Fruit fly (Drosophila melanogaster) whole organism, wandering third instar larva: Measurements from ENCODE around the gene CG11563.

ENCODE experiments used
- Abd-B ChIP-seq: fragments of >200 bp; optimal IDR thresholded peaks from 2 replicates; lab custom pipeline; 2017; ENCODE audit warnings: missing biosample characterization, missing genetic modification characterization
- CG32264 ChIP-seq: fragments of 200-800 bp; sonication (Bioruptor generic); optimal IDR thresholded peaks from 2 replicates; lab custom pipeline; 2016; ENCODE audit warnings: missing biosample characterization, missing genetic modification characterization
- CG9705 ChIP-seq: fragments of 200-800 bp; sonication (Bioruptor generic); optimal IDR thresholded peaks from 2 replicates; lab custom pipeline; 2018; ENCODE audit warnings: missing biosample characterization, mild to moderate bottlenecking, missing genetic modification characterization
- CrebA ChIP-seq: fragments of 200-800 bp; sonication (Bioruptor generic); optimal IDR thresholded peaks from 2 replicates; lab custom pipeline; 2016; ENCODE audit warnings: missing biosample characterization, mild to moderate bottlenecking, missing genetic modification characterization, borderline replicate concordance
- Dfd ChIP-seq: fragments of >200 bp; optimal IDR thresholded peaks from 2 replicates; lab custom pipeline; 2017; ENCODE audit warnings: missing biosample characterization, missing genetic modification characterization
- Dif ChIP-seq: fragments of 200-275, 200-300 bp; sonication (Bioruptor generic); optimal IDR thresholded peaks from 2 replicates; lab custom pipeline; 2018; ENCODE audit warnings: missing biosample characterization, missing genetic modification characterization; ENCODE audit not compliant: partially characterized antibody
- GATAd ChIP-seq: sonication (Bioruptor generic); optimal IDR thresholded peaks from 2 replicates; lab custom pipeline; 2016; ENCODE audit warnings: missing biosample characterization, missing genetic modification characterization
- HLH106 ChIP-seq: fragments of 200-800 bp; optimal IDR thresholded peaks from 3 replicates; lab custom pipeline; 2019; ENCODE audit warnings: missing biosample characterization, mild to moderate bottlenecking, missing genetic modification characterization, moderate library complexity
- Hnf4 ChIP-seq: fragments of 200-800 bp; sonication (Bioruptor generic); optimal IDR thresholded peaks from 2 replicates; lab custom pipeline; 2016; ENCODE audit warnings: missing biosample characterization, mild to moderate bottlenecking, missing genetic modification characterization
- Hr78 ChIP-seq: fragments of >200 bp; optimal IDR thresholded peaks from 2 replicates; lab custom pipeline; 2017; ENCODE audit warnings: missing biosample characterization, missing genetic modification characterization
- Hr83 ChIP-seq: fragments of 200-300 bp; sonication (Bioruptor generic); optimal IDR thresholded peaks from 2 replicates; lab custom pipeline; 2016; ENCODE audit warnings: missing biosample characterization, mild to moderate bottlenecking, missing genetic modification characterization, moderate library complexity; ENCODE audit not compliant: poor library complexity, severe bottlenecking
- Jra ChIP-seq: sonication (Bioruptor generic); optimal IDR thresholded peaks from 2 replicates; lab custom pipeline; 2016; ENCODE audit warnings: missing biosample characterization, missing genetic modification characterization
- Mio ChIP-seq: sonication (Bioruptor generic); optimal IDR thresholded peaks from 2 replicates; lab custom pipeline; 2016; ENCODE audit warnings: missing biosample characterization, missing genetic modification characterization
- Myc ChIP-seq: fragments of >200 bp; optimal IDR thresholded peaks from 2 replicates; lab custom pipeline; 2017
- N ChIP-seq: fragments of >200 bp; optimal IDR thresholded peaks from 2 replicates; lab custom pipeline; 2018; ENCODE audit warnings: missing biosample characterization, missing external identifiers, missing genetic modification characterization
- OdsH ChIP-seq: fragments of 200-800 bp; sonication (Bioruptor generic); optimal IDR thresholded peaks from 2 replicates; lab custom pipeline; 2016; ENCODE audit warnings: missing biosample characterization, mild to moderate bottlenecking, missing genetic modification characterization
- Rel ChIP-seq, 2 experiments: fragments of 200-800 bp; sonication (Bioruptor generic) in 1 of 2; optimal IDR thresholded peaks; 2 replicates in 1 of 2; 3 replicates in 1 of 2; lab custom pipeline; 2016 to 2019; ENCODE audit warnings: mild to moderate bottlenecking in 2 of 2, missing biosample characterization in 2 of 2, missing genetic modification characterization in 2 of 2, moderate library complexity in 1 of 2
- Sp1 ChIP-seq: fragments of 200-800 bp; sonication (Bioruptor generic); optimal IDR thresholded peaks from 3 replicates; lab custom pipeline; 2019; ENCODE audit warnings: missing biosample characterization, mild to moderate bottlenecking, missing genetic modification characterization, moderate library complexity
- Vsx2 ChIP-seq: fragments of 200-300, 225-300 bp; sonication (Bioruptor generic); optimal IDR thresholded peaks from 2 replicates; lab custom pipeline; 2018; ENCODE audit warnings: missing biosample characterization, missing genetic modification characterization; ENCODE audit not compliant: partially characterized antibody
- br ChIP-seq: fragments of 200-800 bp; sonication (Bioruptor generic); optimal IDR thresholded peaks from 2 replicates; lab custom pipeline; 2016; ENCODE audit warnings: missing biosample characterization, missing genetic modification characterization
- brk ChIP-seq: fragments of 200-800 bp; sonication (Bioruptor generic); optimal IDR thresholded peaks from 2 replicates; lab custom pipeline; 2016; ENCODE audit warnings: missing biosample characterization, mild to moderate bottlenecking, missing genetic modification characterization
- dl ChIP-seq, 2 experiments: fragments of 175-275, 200-275 bp in 1 of 2; fragments of 200-275 bp in 1 of 2; sonication (Bioruptor generic); optimal IDR thresholded peaks; lab custom pipeline; 2018; ENCODE audit warnings: mild to moderate bottlenecking in 2 of 2, missing biosample characterization in 2 of 2, missing genetic modification characterization in 2 of 2, moderate library complexity in 2 of 2; ENCODE audit not compliant: partially characterized antibody in 2 of 2, insufficient read depth in 1 of 2
- dmrt93B ChIP-seq: fragments of 200-800 bp; sonication (Bioruptor generic); optimal IDR thresholded peaks from 2 replicates; lab custom pipeline; 2018; ENCODE audit warnings: missing biosample characterization, mild to moderate bottlenecking, missing genetic modification characterization
- dsf ChIP-seq: sonication (Bioruptor generic); optimal IDR thresholded peaks from 2 replicates; lab custom pipeline; 2016; ENCODE audit warnings: missing biosample characterization, missing genetic modification characterization, borderline replicate concordance
- ey ChIP-seq: fragments of 200-800 bp; sonication (Bioruptor generic); optimal IDR thresholded peaks from 2 replicates; lab custom pipeline; 2016; ENCODE audit warnings: missing biosample characterization, missing genetic modification characterization
- foxo ChIP-seq, 2 experiments: fragments of 200-800 bp; sonication (Bioruptor generic); optimal IDR thresholded peaks; 2 replicates in 1 of 2; 3 replicates in 1 of 2; lab custom pipeline; 2016 to 2017; ENCODE audit warnings: missing biosample characterization in 2 of 2, missing genetic modification characterization in 2 of 2
- fru ChIP-seq: fragments of 200-800 bp; sonication (Bioruptor generic); optimal IDR thresholded peaks from 3 replicates; lab custom pipeline; 2016; ENCODE audit warnings: missing biosample characterization, mild to moderate bottlenecking, missing genetic modification characterization
- h ChIP-seq: fragments of 200-800 bp; sonication (Bioruptor generic); optimal IDR thresholded peaks from 3 replicates; lab custom pipeline; 2016; ENCODE audit warnings: missing biosample characterization, mild to moderate bottlenecking, missing genetic modification characterization
- jim ChIP-seq: fragments of 175-275, 200-325 bp; sonication (Bioruptor generic); optimal IDR thresholded peaks from 2 replicates; lab custom pipeline; 2016; ENCODE audit warnings: missing biosample characterization, mild to moderate bottlenecking, missing genetic modification characterization
- lola ChIP-seq: fragments of >200 bp; optimal IDR thresholded peaks from 2 replicates; lab custom pipeline; 2017; ENCODE audit warnings: missing biosample characterization, missing genetic modification characterization
- pan ChIP-seq: fragments of >200 bp; optimal IDR thresholded peaks from 2 replicates; lab custom pipeline; 2017
- psq ChIP-seq: fragments of 200-800 bp; sonication (Bioruptor generic); optimal IDR thresholded peaks from 3 replicates; lab custom pipeline; 2017; ENCODE audit warnings: missing biosample characterization, mild to moderate bottlenecking, missing genetic modification characterization, moderate library complexity
- rgr ChIP-seq: fragments of 200-800 bp; sonication (Bioruptor generic); optimal IDR thresholded peaks from 3 replicates; lab custom pipeline; 2016; ENCODE audit warnings: missing biosample characterization, mild to moderate bottlenecking, missing genetic modification characterization
- sage ChIP-seq: fragments of 200-800 bp; sonication (Bioruptor generic); optimal IDR thresholded peaks from 2 replicates; lab custom pipeline; 2016; ENCODE audit warnings: missing biosample characterization, mild to moderate bottlenecking, missing genetic modification characterization
- sv ChIP-seq: fragments of 200-800 bp; sonication (Bioruptor generic); optimal IDR thresholded peaks from 3 replicates; lab custom pipeline; 2016; ENCODE audit warnings: missing biosample characterization, missing genetic modification characterization
- tai ChIP-seq: sonication (Bioruptor generic); optimal IDR thresholded peaks from 2 replicates; lab custom pipeline; 2016; ENCODE audit warnings: missing biosample characterization, missing genetic modification characterization
- usp ChIP-seq: fragments of >200 bp; optimal IDR thresholded peaks from 2 replicates; lab custom pipeline; 2017; ENCODE audit warnings: missing biosample characterization, missing genetic modification characterization
- woc ChIP-seq: sonication (Bioruptor generic); optimal IDR thresholded peaks from 2 replicates; lab custom pipeline; 2016; ENCODE audit warnings: missing biosample characterization, mild to moderate bottlenecking, missing genetic modification characterization

CG11563 gene

DNA sequence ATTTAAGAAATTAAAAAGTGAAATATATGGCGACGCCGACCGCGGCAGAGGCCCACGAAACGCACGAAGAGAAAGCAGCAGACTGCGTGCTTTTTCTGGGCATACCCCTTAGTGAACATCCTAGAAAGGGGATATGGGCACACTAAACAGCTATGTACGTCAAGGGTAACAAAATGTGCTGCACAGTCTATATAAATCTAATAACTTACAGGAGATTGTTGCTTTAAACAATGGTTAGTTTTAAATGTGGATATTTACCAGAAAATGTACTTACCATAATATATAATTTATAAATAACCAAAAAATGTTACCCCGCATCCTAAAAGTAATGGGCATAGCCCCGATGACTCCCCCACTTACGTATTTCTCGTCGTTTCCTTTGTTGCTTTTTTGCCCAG lies 18.7 kb upstream of the CG11563 start:
- peak; percentile 18 for TF ChIP-seq ey (GFP tag; lab: Kevin White, UChicago)
- TF ChIP-seq N (GFP tag; lab: Kevin White, UChicago), result no peak
- TF ChIP-seq CrebA (GFP tag; lab: Kevin White, UChicago), result no peak
- TF ChIP-seq jim, result no peak
- TF ChIP-seq psq, result peak; percentile 48
- TF ChIP-seq Hr78 (GFP tag; lab: Kevin White, UChicago), result no peak
- peak in 1 of 2 experiments; percentile 46 for TF ChIP-seq foxo (GFP tag; optimal IDR thresholded peaks at IDR 0.05; lab: Kevin White, UChicago)
- TF ChIP-seq dl (GFP tag; optimal IDR thresholded peaks at IDR 0.05; lab: Kevin White, UChicago; ENCODE audit: insufficient read depth in 1 of 2, partially characterized antibody in 2 of 2), result no peak
- peak; percentile 42 for TF ChIP-seq h (GFP tag; lab: Kevin White, UChicago)
- no peak for TF ChIP-seq brk (GFP tag; lab: Kevin White, UChicago)
- no peak for TF ChIP-seq pan
- TF ChIP-seq Abd-B (GFP tag; lab: Kevin White, UChicago), result no peak
- TF ChIP-seq tai (GFP tag; lab: Kevin White, UChicago), result no peak
- no peak for TF ChIP-seq GATAd (GFP tag; lab: Kevin White, UChicago)
- TF ChIP-seq br (GFP tag; lab: Kevin White, UChicago), result no peak
- TF ChIP-seq sv (GFP tag; lab: Kevin White, UChicago), result no peak
- no peak for TF ChIP-seq CG32264 (GFP tag; lab: Kevin White, UChicago)
- peak; percentile 25 for TF ChIP-seq Sp1 (GFP tag; lab: Kevin White, UChicago)
- peak; percentile 39 for TF ChIP-seq woc (GFP tag; lab: Kevin White, UChicago)
- TF ChIP-seq Hnf4, result no peak
- TF ChIP-seq lola (GFP tag; lab: Kevin White, UChicago), result no peak
- TF ChIP-seq dmrt93B, result no peak
- peak; percentile 19 for TF ChIP-seq sage (GFP tag; lab: Kevin White, UChicago)
- no peak for TF ChIP-seq CG9705
- TF ChIP-seq Vsx2, result no peak
- TF ChIP-seq Jra (GFP tag; lab: Kevin White, UChicago), result no peak
- no peak for TF ChIP-seq Dfd
- TF ChIP-seq Mio (GFP tag; lab: Kevin White, UChicago), result no peak
- TF ChIP-seq rgr (GFP tag; lab: Kevin White, UChicago), result peak; percentile 35
- TF ChIP-seq Myc (lab: Kevin White, UChicago), result no peak
- TF ChIP-seq HLH106 (tag; lab: Kevin White, UChicago), result peak; percentile 37
- no peak for TF ChIP-seq dsf (GFP tag; lab: Kevin White, UChicago)
- no peak for TF ChIP-seq Hr83
- peak; percentile 49 for TF ChIP-seq fru (GFP tag; lab: Kevin White, UChicago)
- no peak for TF ChIP-seq usp (GFP tag; lab: Kevin White, UChicago)
- no peak for TF ChIP-seq Dif (GFP tag; lab: Kevin White, UChicago)
- peak; percentile 41 for TF ChIP-seq OdsH (GFP tag; lab: Kevin White, UChicago)
- no peak for TF ChIP-seq Rel (GFP tag; optimal IDR thresholded peaks at IDR 0.05; lab: Kevin White, UChicago)
- TF ChIP-seq Rel (tag; optimal IDR thresholded peaks at IDR 0.05; lab: Kevin White, UChicago), result no peak

DNA sequence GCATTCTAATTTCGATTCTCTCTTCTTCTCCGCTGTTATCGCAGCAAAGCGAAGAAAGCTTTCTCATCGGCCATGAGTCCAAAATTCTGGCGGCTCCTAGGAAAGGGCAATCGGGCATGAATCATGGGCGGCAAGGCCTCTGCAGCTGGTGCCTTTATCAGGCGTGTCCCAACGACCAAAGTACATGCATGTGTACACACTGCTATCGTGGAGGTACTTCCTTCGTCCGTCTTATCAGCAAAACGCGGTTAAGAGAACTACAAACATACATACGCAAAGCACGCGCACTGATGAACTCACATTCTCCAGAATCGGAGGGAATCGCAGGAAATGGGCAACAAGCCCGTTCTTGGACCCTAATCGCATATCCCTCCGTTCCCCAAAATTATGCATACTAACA lies 17.9 kb upstream of the CG11563 start:
- TF ChIP-seq brk (GFP tag; lab: Kevin White, UChicago), result no peak
- no peak for TF ChIP-seq Mio (GFP tag; lab: Kevin White, UChicago)
- no peak for TF ChIP-seq sage (GFP tag; lab: Kevin White, UChicago)
- no peak for TF ChIP-seq Dif (GFP tag; lab: Kevin White, UChicago)
- TF ChIP-seq Vsx2, result no peak
- TF ChIP-seq tai (GFP tag; lab: Kevin White, UChicago), result no peak
- no peak for TF ChIP-seq Sp1 (GFP tag; lab: Kevin White, UChicago)

DNA sequence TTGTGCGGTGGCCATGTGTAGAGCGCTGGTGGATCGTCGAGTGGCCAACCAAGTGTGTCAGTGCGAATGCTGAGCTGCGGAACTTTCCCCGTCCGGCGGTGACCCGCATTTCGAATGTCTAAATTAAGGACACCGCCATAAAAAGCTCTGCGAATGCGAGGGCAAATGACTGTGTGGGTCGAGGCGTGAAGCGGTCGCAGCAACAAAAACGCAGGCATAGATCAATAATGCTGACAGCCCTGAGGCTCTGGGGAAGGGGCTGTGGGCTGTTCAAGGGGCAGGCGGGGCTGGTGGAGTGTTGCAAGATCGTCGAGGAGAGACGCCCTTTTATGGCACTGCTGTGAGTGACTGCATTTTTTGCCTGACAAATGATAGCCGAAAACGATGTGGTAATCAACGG lies 17.3 kb upstream of the CG11563 start:
- no peak for TF ChIP-seq usp (GFP tag; lab: Kevin White, UChicago)
- no peak for TF ChIP-seq HLH106 (tag; lab: Kevin White, UChicago)
- no peak for TF ChIP-seq N (GFP tag; lab: Kevin White, UChicago)
- no peak for TF ChIP-seq Sp1 (GFP tag; lab: Kevin White, UChicago)
- no peak for TF ChIP-seq sv (GFP tag; lab: Kevin White, UChicago)
- TF ChIP-seq sage (GFP tag; lab: Kevin White, UChicago), result no peak
- no peak for TF ChIP-seq br (GFP tag; lab: Kevin White, UChicago)
- TF ChIP-seq, all 38 proteins: peak for 0
